Worm (Caenorhabditis elegans) whole organism, L3 larva: ENCODE measurements around the gene fbxb-106.

Source experiments
- ZK546.5 ChIP-seq: sonication (generic microtip); optimal IDR thresholded peaks from 2 replicates; lab custom pipeline; 2017; ENCODE audit warnings: missing biosample characterization, missing genetic modification characterization
- daf-12 ChIP-seq: fragments of 150-350 bp; optimal IDR thresholded peaks from 2 replicates; lab custom pipeline; 2014; ENCODE audit warnings: missing biosample characterization, missing genetic modification reagents, missing genetic modification characterization
- egl-27 ChIP-seq: sonication (generic microtip); optimal IDR thresholded peaks from 4 replicates; lab custom pipeline; 2017; ENCODE audit warnings: missing biosample characterization, missing genetic modification reagents, missing genetic modification characterization
- egl-5 ChIP-seq: fragments of 150-350 bp; optimal IDR thresholded peaks from 2 replicates; lab custom pipeline; 2017; ENCODE audit warnings: missing biosample characterization, missing genetic modification reagents, missing genetic modification characterization, inconsistent platforms
- elt-2 ChIP-seq: sonication (generic microtip); optimal IDR thresholded peaks from 2 replicates; lab custom pipeline; 2016; ENCODE audit warnings: missing genetic modification reagents, mild to moderate bottlenecking, missing genetic modification characterization, missing compliant biosample characterization
- elt-3 ChIP-seq, 3 experiments: fragments of 150-350 bp in 1 of 3; sonication (generic microtip) in 2 of 3; optimal IDR thresholded peaks; 2 replicates in 2 of 3; 4 replicates in 1 of 3; lab custom pipeline; 2014 to 2017; ENCODE audit warnings: missing biosample characterization in 3 of 3, missing genetic modification characterization in 3 of 3
- eor-1 ChIP-seq, 2 experiments: fragments of 150-350 bp; optimal IDR thresholded peaks; 2 replicates each; lab custom pipeline; 2014 to 2018; ENCODE audit warnings: missing biosample characterization in 2 of 2, missing genetic modification characterization in 2 of 2
- fos-1 ChIP-seq: fragments of 150-350 bp; optimal IDR thresholded peaks from 2 replicates; lab custom pipeline; 2014; ENCODE audit warnings: missing biosample characterization, missing genetic modification characterization
- hmg-11 ChIP-seq: sonication (generic microtip); optimal IDR thresholded peaks from 2 replicates; lab custom pipeline; 2016; ENCODE audit warnings: missing genetic modification characterization, missing compliant biosample characterization
- lin-15B ChIP-seq: fragments of 150-350 bp; optimal IDR thresholded peaks from 2 replicates; lab custom pipeline; 2014; ENCODE audit warnings: missing biosample characterization, missing genetic modification characterization
- lin-39 ChIP-seq: fragments of 150-350 bp; optimal IDR thresholded peaks from 2 replicates; lab custom pipeline; 2018; ENCODE audit warnings: missing biosample characterization, missing genetic modification reagents, missing genetic modification characterization
- lsy-12 ChIP-seq: sonication (generic microtip); optimal IDR thresholded peaks from 2 replicates; lab custom pipeline; 2016; ENCODE audit warnings: mild to moderate bottlenecking, missing genetic modification characterization, missing compliant biosample characterization
- mdl-1 ChIP-seq: fragments of 150-350 bp; optimal IDR thresholded peaks from 2 replicates; lab custom pipeline; 2014; ENCODE audit warnings: missing biosample characterization, missing genetic modification characterization
- mml-1 ChIP-seq: fragments of 150-350 bp; sonication (generic microtip); optimal IDR thresholded peaks from 3 replicates; lab custom pipeline; 2014; ENCODE audit warnings: missing biosample characterization, missing genetic modification characterization
- nfya-1 ChIP-seq: sonication (generic microtip); optimal IDR thresholded peaks from 2 replicates; lab custom pipeline; 2017; ENCODE audit warnings: missing genetic modification characterization, mild to moderate bottlenecking, missing compliant biosample characterization, antibody characterized with exemption, moderate library complexity; ENCODE audit not compliant: insufficient read depth
- nhr-11 ChIP-seq: fragments of 150-350 bp; optimal IDR thresholded peaks from 2 replicates; lab custom pipeline; 2014; ENCODE audit warnings: missing biosample characterization, missing genetic modification characterization
- nhr-23 ChIP-seq: fragments of 150-350 bp; optimal IDR thresholded peaks from 2 replicates; lab custom pipeline; 2014; ENCODE audit warnings: missing biosample characterization, missing genetic modification reagents, missing genetic modification characterization
- nhr-237 ChIP-seq: fragments of 150-350 bp; optimal IDR thresholded peaks from 2 replicates; lab custom pipeline; 2014; ENCODE audit warnings: missing biosample characterization, missing genetic modification characterization
- nhr-25 ChIP-seq: sonication (generic microtip); optimal IDR thresholded peaks from 2 replicates; lab custom pipeline; 2017; ENCODE audit warnings: missing biosample characterization, missing genetic modification characterization
- nhr-43 ChIP-seq: sonication (generic microtip); optimal IDR thresholded peaks from 2 replicates; lab custom pipeline; 2016; ENCODE audit warnings: mild to moderate bottlenecking, missing genetic modification characterization, missing compliant biosample characterization; ENCODE audit not compliant: poor library complexity, severe bottlenecking
- nhr-76 ChIP-seq: fragments of 150-350 bp; sonication (generic microtip); optimal IDR thresholded peaks from 5 replicates; lab custom pipeline; 2014; ENCODE audit warnings: missing biosample characterization, missing genetic modification characterization
- nhr-77 ChIP-seq: fragments of 150-350 bp; optimal IDR thresholded peaks from 2 replicates; lab custom pipeline; 2014; ENCODE audit warnings: missing biosample characterization, missing genetic modification characterization
- pha-4 ChIP-seq: fragments of 150-350 bp; optimal IDR thresholded peaks from 2 replicates; lab custom pipeline; 2014; ENCODE audit warnings: missing biosample characterization, missing genetic modification reagents, missing genetic modification characterization
- pqm-1 ChIP-seq: fragments of 150-350 bp; optimal IDR thresholded peaks from 2 replicates; lab custom pipeline; 2017; ENCODE audit warnings: missing biosample characterization, missing genetic modification characterization, inconsistent platforms
- sea-2 ChIP-seq: fragments of 150-350 bp; sonication (generic microtip); optimal IDR thresholded peaks from 4 replicates; lab custom pipeline; 2014; ENCODE audit warnings: missing biosample characterization, missing genetic modification reagents, missing genetic modification characterization
- skn-1 ChIP-seq: fragments of 150-350 bp; optimal IDR thresholded peaks from 2 replicates; lab custom pipeline; 2014; ENCODE audit warnings: missing biosample characterization, missing genetic modification characterization
- snpc-4 ChIP-seq: fragments of 150-350 bp; optimal IDR thresholded peaks from 2 replicates; lab custom pipeline; 2014; ENCODE audit warnings: missing biosample characterization, missing genetic modification characterization
- tbx-2 ChIP-seq: sonication (generic microtip); optimal IDR thresholded peaks from 2 replicates; lab custom pipeline; 2016; ENCODE audit warnings: mild to moderate bottlenecking, missing genetic modification characterization, missing compliant biosample characterization
- unc-39 ChIP-seq: sonication (generic microtip); optimal IDR thresholded peaks from 4 replicates; lab custom pipeline; 2017; ENCODE audit warnings: missing biosample characterization, missing genetic modification characterization
- zag-1 ChIP-seq: fragments of 150-350 bp; optimal IDR thresholded peaks from 2 replicates; lab custom pipeline; 2014; ENCODE audit warnings: missing biosample characterization, missing genetic modification characterization
- ztf-11 ChIP-seq: fragments of 150-350 bp; optimal IDR thresholded peaks from 2 replicates; lab custom pipeline; 2014; ENCODE audit warnings: missing biosample characterization, missing genetic modification characterization
- ztf-4 ChIP-seq: fragments of 150-350 bp; optimal IDR thresholded peaks from 2 replicates; lab custom pipeline; 2014; ENCODE audit warnings: missing biosample characterization, missing genetic modification characterization

Gene fbxb-106

ce11 chrII:2800550-2801233, 38.5 kb downstream of the fbxb-106 start, which contains the start of gene nhr-119 (continued):
- TF ChIP-seq nhr-76 (tag; lab: Kevin White, UChicago) (no peak), nhr-237 (tag; lab: Kevin White, UChicago) (no peak), egl-5 (tag; lab: Kevin White, UChicago) (no peak), pqm-1 (tag; lab: Kevin White, UChicago) (peak; percentile 92), pha-4 (tag; lab: Kevin White, UChicago) (peak; percentile 31), nhr-11 (tag; lab: Kevin White, UChicago) (peak; percentile 19), skn-1 (tag; lab: Kevin White, UChicago) (peak; percentile 20), nhr-23 (peak; percentile 92), ztf-11 (tag; lab: Kevin White, UChicago) (no peak), mdl-1 (tag; lab: Kevin White, UChicago) (no peak)

- TF ChIP-seq mdl-1 (tag; lab: Kevin White, UChicago): no peak
- TF ChIP-seq unc-39 (tag; lab: Kevin White, UChicago): no peak
- no peak for TF ChIP-seq zag-1 (tag; lab: Kevin White, UChicago)
- no peak for TF ChIP-seq ztf-4 (tag; lab: Kevin White, UChicago)
- TF ChIP-seq egl-27 (tag; lab: Kevin White, UChicago): no peak
- TF ChIP-seq mml-1 (tag; lab: Kevin White, UChicago): no peak
- no peak for TF ChIP-seq egl-5 (tag; lab: Kevin White, UChicago)
- TF ChIP-seq lsy-12 (tag; lab: Kevin White, UChicago): no peak
- TF ChIP-seq fos-1 (tag; lab: Kevin White, UChicago): no peak
- TF ChIP-seq sea-2 (GFP tag; lab: Kevin White, UChicago): no peak
- no peak for TF ChIP-seq nhr-77 (tag; lab: Kevin White, UChicago)
- no peak for TF ChIP-seq hmg-11 (tag; lab: Kevin White, UChicago)
- no peak for TF ChIP-seq nfya-1 (tag; lab: Kevin White, UChicago)
- no peak for TF ChIP-seq tbx-2 (tag; lab: Kevin White, UChicago)
- no peak for TF ChIP-seq ZK546.5
- no peak for TF ChIP-seq skn-1 (tag; lab: Kevin White, UChicago)
- no peak for TF ChIP-seq snpc-4 (tag; lab: Kevin White, UChicago)
- TF ChIP-seq lin-39 (tag; lab: Kevin White, UChicago): no peak
- TF ChIP-seq nhr-43 (tag; lab: Kevin White, UChicago): no peak
Observed at ce11 chrII:2801764-2802163, 39.6 kb downstream of the fbxb-106 start.

- TF ChIP-seq nhr-43 (tag; lab: Kevin White, UChicago) (peak; percentile 15), elt-2 (tag; lab: Kevin White, UChicago) (peak; percentile 89), daf-12 (no peak), nhr-25 (tag; lab: Kevin White, UChicago) (peak; percentile 18), ZK546.5 (no peak), elt-3 (tag; optimal IDR thresholded peaks at IDR 0.05; lab: Kevin White, UChicago) (peak in 1 of 3 experiments; percentile 30), mml-1 (tag; lab: Kevin White, UChicago) (peak; percentile 37), ztf-11 (tag; lab: Kevin White, UChicago) (no peak), pqm-1 (tag; lab: Kevin White, UChicago) (peak; percentile 64)
Observed at ce11 chrII:2802804-2803586, 40.8 kb downstream of the fbxb-106 start.

ce11 chrII:2804245-2804644, 42.0 kb downstream of the fbxb-106 start:
- TF ChIP-seq nhr-237 (tag; lab: Kevin White, UChicago) (no peak), pha-4 (tag; lab: Kevin White, UChicago) (peak; percentile 63), nfya-1 (tag; lab: Kevin White, UChicago) (peak; percentile 67), eor-1 (tag; optimal IDR thresholded peaks at IDR 0.05; lab: Kevin White, UChicago) (no peak), lin-15B (peak; percentile 4)
